Fruit fly (Drosophila melanogaster) whole organism: ENCODE measurements around the gene sev.

ENCODE experiments used
- CG8478 ChIP-seq: fragments of >200 bp; optimal IDR thresholded peaks from 2 replicates; lab custom pipeline; 2018; ENCODE audit warnings: inconsistent platforms
- Dll ChIP-seq: fragments of >200 bp; optimal IDR thresholded peaks from 2 replicates; lab custom pipeline; 2017
- EcR ChIP-seq, 2 experiments: fragments of >200 bp; optimal IDR thresholded peaks; 2 replicates each; lab custom pipeline; 2017; ENCODE audit warnings: missing biosample characterization in 2 of 2, missing genetic modification characterization in 2 of 2, missing genetic modification reagents in 2 of 2
- pan ChIP-seq: fragments of >200 bp; optimal IDR thresholded peaks from 2 replicates; lab custom pipeline; 2017
- usp ChIP-seq: fragments of >200 bp; optimal IDR thresholded peaks from 2 replicates; lab custom pipeline; 2017; ENCODE audit warnings: missing biosample characterization, missing genetic modification characterization, mixed read lengths

DNA sequence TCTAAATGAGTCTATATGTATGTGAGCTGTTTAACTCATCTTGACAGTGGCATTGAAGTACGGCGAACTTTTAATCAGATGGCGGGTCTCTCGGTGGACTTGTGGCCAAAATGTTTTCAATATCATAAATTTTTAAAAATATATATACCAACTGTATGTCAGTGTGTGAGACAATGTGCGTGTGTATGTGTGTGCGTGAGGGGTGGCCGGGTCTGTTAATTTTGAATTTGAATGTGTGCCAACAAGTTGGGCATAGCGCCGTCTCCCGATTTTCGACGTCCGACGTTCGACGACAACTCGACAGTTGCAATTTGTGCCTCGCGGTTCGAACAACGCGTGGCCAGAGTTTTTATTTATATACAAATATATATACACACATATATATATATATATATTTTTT lies 41.6 kb downstream of the sev start, which contains the start of gene SmydA-4:
- no peak for TF ChIP-seq usp
- no peak for TF ChIP-seq CG8478
- TF ChIP-seq Dll, result no peak
- no peak for TF ChIP-seq pan (lab: Kevin White, UChicago)
- no peak for TF ChIP-seq EcR (GFP tag; optimal IDR thresholded peaks at IDR 0.05; lab: Kevin White, UChicago)
